Worm (Caenorhabditis elegans) whole organism, L3 larva: ENCODE measurements around the gene ZK792.1.

Source experiments
- R02D3.7 ChIP-seq: fragments of 150-350 bp; optimal IDR thresholded peaks from 2 replicates; lab custom pipeline; 2014; ENCODE audit warnings: missing biosample characterization, missing genetic modification characterization
- aly-2 ChIP-seq: fragments of 150-350 bp; optimal IDR thresholded peaks from 2 replicates; lab custom pipeline; 2014; ENCODE audit warnings: missing biosample characterization, missing genetic modification characterization
- ama-1 ChIP-seq: fragments of 150-350 bp; optimal IDR thresholded peaks from 2 replicates; lab custom pipeline; 2018
- ceh-16 ChIP-seq: sonication (generic microtip); optimal IDR thresholded peaks from 2 replicates; lab custom pipeline; 2017; ENCODE audit warnings: missing biosample characterization, missing genetic modification characterization
- daf-12 ChIP-seq: fragments of 150-350 bp; optimal IDR thresholded peaks from 2 replicates; lab custom pipeline; 2014; ENCODE audit warnings: missing biosample characterization, missing genetic modification reagents, missing genetic modification characterization
- egl-27 ChIP-seq: sonication (generic microtip); optimal IDR thresholded peaks from 4 replicates; lab custom pipeline; 2017; ENCODE audit warnings: missing biosample characterization, missing genetic modification reagents, missing genetic modification characterization
- elt-3 ChIP-seq, 3 experiments: fragments of 150-350 bp in 1 of 3; sonication (generic microtip) in 2 of 3; optimal IDR thresholded peaks; 2 replicates in 2 of 3; 4 replicates in 1 of 3; lab custom pipeline; 2014 to 2017; ENCODE audit warnings: missing biosample characterization in 3 of 3, missing genetic modification characterization in 3 of 3
- fkh-10 ChIP-seq: sonication (generic microtip); optimal IDR thresholded peaks from 2 replicates; lab custom pipeline; 2017; ENCODE audit warnings: missing biosample characterization, missing genetic modification reagents, missing genetic modification characterization
- fkh-2 ChIP-seq: fragments of 150-350 bp; optimal IDR thresholded peaks from 2 replicates; lab custom pipeline; 2014; ENCODE audit warnings: missing biosample characterization, missing genetic modification reagents, missing genetic modification characterization
- fos-1 ChIP-seq: fragments of 150-350 bp; optimal IDR thresholded peaks from 2 replicates; lab custom pipeline; 2014; ENCODE audit warnings: missing biosample characterization, missing genetic modification characterization
- hmg-11 ChIP-seq: sonication (generic microtip); optimal IDR thresholded peaks from 2 replicates; lab custom pipeline; 2016; ENCODE audit warnings: missing genetic modification characterization, missing compliant biosample characterization
- jun-1 ChIP-seq: fragments of 150-350 bp; optimal IDR thresholded peaks from 2 replicates; lab custom pipeline; 2014; ENCODE audit warnings: missing biosample characterization, missing genetic modification reagents, missing genetic modification characterization
- lin-15B ChIP-seq: fragments of 150-350 bp; optimal IDR thresholded peaks from 2 replicates; lab custom pipeline; 2014; ENCODE audit warnings: missing biosample characterization, missing genetic modification characterization
- lin-39 ChIP-seq: fragments of 150-350 bp; optimal IDR thresholded peaks from 2 replicates; lab custom pipeline; 2018; ENCODE audit warnings: missing biosample characterization, missing genetic modification reagents, missing genetic modification characterization
- lsy-12 ChIP-seq: sonication (generic microtip); optimal IDR thresholded peaks from 2 replicates; lab custom pipeline; 2016; ENCODE audit warnings: mild to moderate bottlenecking, missing genetic modification characterization, missing compliant biosample characterization
- mdl-1 ChIP-seq: fragments of 150-350 bp; optimal IDR thresholded peaks from 2 replicates; lab custom pipeline; 2014; ENCODE audit warnings: missing biosample characterization, missing genetic modification characterization
- mml-1 ChIP-seq: fragments of 150-350 bp; sonication (generic microtip); optimal IDR thresholded peaks from 3 replicates; lab custom pipeline; 2014; ENCODE audit warnings: missing biosample characterization, missing genetic modification characterization
- nfya-1 ChIP-seq: sonication (generic microtip); optimal IDR thresholded peaks from 2 replicates; lab custom pipeline; 2017; ENCODE audit warnings: missing genetic modification characterization, mild to moderate bottlenecking, missing compliant biosample characterization, antibody characterized with exemption, moderate library complexity; ENCODE audit not compliant: insufficient read depth
- nhr-11 ChIP-seq: fragments of 150-350 bp; optimal IDR thresholded peaks from 2 replicates; lab custom pipeline; 2014; ENCODE audit warnings: missing biosample characterization, missing genetic modification characterization
- nhr-23 ChIP-seq: fragments of 150-350 bp; optimal IDR thresholded peaks from 2 replicates; lab custom pipeline; 2014; ENCODE audit warnings: missing biosample characterization, missing genetic modification reagents, missing genetic modification characterization
- nhr-237 ChIP-seq: fragments of 150-350 bp; optimal IDR thresholded peaks from 2 replicates; lab custom pipeline; 2014; ENCODE audit warnings: missing biosample characterization, missing genetic modification characterization
- nhr-25 ChIP-seq: sonication (generic microtip); optimal IDR thresholded peaks from 2 replicates; lab custom pipeline; 2017; ENCODE audit warnings: missing biosample characterization, missing genetic modification characterization
- nhr-76 ChIP-seq: fragments of 150-350 bp; sonication (generic microtip); optimal IDR thresholded peaks from 5 replicates; lab custom pipeline; 2014; ENCODE audit warnings: missing biosample characterization, missing genetic modification characterization
- nhr-77 ChIP-seq: fragments of 150-350 bp; optimal IDR thresholded peaks from 2 replicates; lab custom pipeline; 2014; ENCODE audit warnings: missing biosample characterization, missing genetic modification characterization
- pha-4 ChIP-seq: fragments of 150-350 bp; optimal IDR thresholded peaks from 2 replicates; lab custom pipeline; 2014; ENCODE audit warnings: missing biosample characterization, missing genetic modification reagents, missing genetic modification characterization
- sea-2 ChIP-seq: fragments of 150-350 bp; sonication (generic microtip); optimal IDR thresholded peaks from 4 replicates; lab custom pipeline; 2014; ENCODE audit warnings: missing biosample characterization, missing genetic modification reagents, missing genetic modification characterization
- snpc-4 ChIP-seq: fragments of 150-350 bp; optimal IDR thresholded peaks from 2 replicates; lab custom pipeline; 2014; ENCODE audit warnings: missing biosample characterization, missing genetic modification characterization
- unc-62 ChIP-seq: fragments of 150-350 bp; sonication (generic microtip); optimal IDR thresholded peaks from 4 replicates; lab custom pipeline; 2014; ENCODE audit warnings: missing biosample characterization, missing genetic modification reagents, missing genetic modification characterization
- ztf-11 ChIP-seq: fragments of 150-350 bp; optimal IDR thresholded peaks from 2 replicates; lab custom pipeline; 2014; ENCODE audit warnings: missing biosample characterization, missing genetic modification characterization

The ZK792.1 gene

DNA sequence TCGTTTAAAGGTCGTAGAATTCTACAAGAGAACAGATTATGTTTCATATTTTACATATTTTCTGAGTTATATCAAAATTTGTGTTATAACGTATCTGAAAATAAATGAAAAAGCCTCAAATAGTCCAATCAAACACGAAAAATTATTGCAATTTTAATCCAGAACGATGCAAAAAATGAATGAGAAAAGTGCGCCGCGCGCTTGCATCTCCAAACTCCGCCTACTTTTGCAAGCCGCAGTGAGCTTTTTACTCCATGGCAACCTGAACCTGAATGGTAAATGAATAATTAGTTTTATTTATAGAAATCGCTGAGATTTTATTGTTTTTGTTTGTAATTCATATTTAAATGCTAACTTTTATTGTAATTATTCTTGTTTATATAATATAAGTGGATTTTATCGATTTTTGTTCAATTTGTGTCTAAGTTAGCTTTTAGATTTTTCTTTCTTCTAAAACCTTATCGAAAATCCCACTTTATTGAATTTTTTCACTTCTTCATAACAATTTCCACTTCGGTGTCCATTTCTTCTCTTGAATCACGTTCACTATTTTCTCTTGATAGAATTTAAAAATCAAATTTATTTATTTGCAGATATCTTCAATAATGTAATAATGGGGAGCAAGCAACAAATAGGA is 3.4 kb upstream of the ZK792.1 start, which contains the start of gene ZK809.5:
ZK809.5 (plus strand) TSS at position 587 of the 637 bp plus-strand sequence.
- TF ChIP-seq lsy-12 (tag; lab: Kevin White, UChicago): no peak
- peak; percentile 20 for TF ChIP-seq nfya-1
- peak; percentile 34 for TF ChIP-seq hmg-11
- TF ChIP-seq nhr-77 (tag; lab: Kevin White, UChicago): no peak
- no peak for TF ChIP-seq sea-2
- TF ChIP-seq nhr-25 (tag; lab: Kevin White, UChicago): no peak
- TF ChIP-seq ztf-11 (tag; lab: Kevin White, UChicago): no peak
- no peak for TF ChIP-seq aly-2 (tag; lab: Kevin White, UChicago)
- TF ChIP-seq fos-1: no peak
- no peak for TF ChIP-seq snpc-4 (tag; lab: Kevin White, UChicago)

DNA sequence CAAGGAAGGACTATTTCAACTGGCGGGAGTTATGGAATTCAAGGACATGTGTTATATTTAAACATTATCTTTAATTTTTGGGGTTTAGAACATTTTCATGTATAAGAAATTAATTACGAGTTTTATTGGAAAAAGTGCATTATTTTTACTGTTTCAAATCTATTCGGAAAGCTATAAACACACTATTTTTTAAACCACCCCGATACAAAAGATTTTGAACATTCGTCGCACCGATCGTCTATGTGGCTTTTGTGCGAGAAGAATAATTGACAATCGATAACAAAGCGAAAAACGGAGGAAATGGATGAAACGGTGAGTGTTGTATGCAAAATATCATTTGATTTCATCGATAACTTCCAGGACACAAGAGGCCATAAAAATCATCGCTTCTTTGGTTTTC is 5.4 kb downstream of the ZK792.1 start, which contains the start of gene ZK809.9:
ZK809.9 (plus strand) TSS at position 301 of the 400 bp plus-strand sequence.
- no peak for TF ChIP-seq R02D3.7 (tag; lab: Kevin White, UChicago)
- no peak for TF ChIP-seq lsy-12 (tag; lab: Kevin White, UChicago)
- TF ChIP-seq mdl-1 (tag; lab: Kevin White, UChicago): no peak
- no peak for TF ChIP-seq fkh-10
- no peak for TF ChIP-seq lin-15B (tag; lab: Kevin White, UChicago)
- TF ChIP-seq unc-62 (GFP tag; lab: Kevin White, UChicago): no peak
- no peak for TF ChIP-seq nhr-23 (tag; lab: Kevin White, UChicago)
- TF ChIP-seq daf-12 (tag; lab: Kevin White, UChicago): no peak
- no peak for TF ChIP-seq jun-1 (tag; lab: Kevin White, UChicago)
- no peak for TF ChIP-seq nhr-76 (tag; lab: Kevin White, UChicago)
- no peak for TF ChIP-seq aly-2 (tag; lab: Kevin White, UChicago)

DNA sequence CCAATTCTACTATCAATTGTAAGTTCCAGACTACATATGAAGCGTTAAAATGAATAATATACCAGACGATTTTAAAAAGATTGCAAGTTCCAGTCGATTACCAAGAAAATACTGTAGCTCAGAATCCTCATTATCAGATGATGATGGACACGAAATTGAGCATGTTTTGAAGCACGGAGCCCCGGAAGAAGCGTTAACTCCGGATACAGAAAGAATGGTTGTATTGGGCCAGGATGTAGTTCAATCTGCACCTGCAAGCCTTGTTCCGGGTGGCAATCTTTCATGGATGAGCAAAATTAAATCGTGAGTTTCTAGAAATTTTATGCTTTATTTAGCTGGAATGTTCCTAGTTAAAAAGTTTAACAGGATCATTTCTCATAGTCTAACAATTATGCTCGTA is 8.4 kb downstream of the ZK792.1 start, which contains the start of gene atg-4.2:
atg-4.2 (plus strand) TSS at position 24 of the 400 bp plus-strand sequence.
- TF ChIP-seq fkh-2 (tag; lab: Kevin White, UChicago) (no peak), pha-4 (tag; lab: Kevin White, UChicago) (no peak), ama-1 (lab: Kevin White, UChicago) (no peak)
- TF ChIP-seq, all 47 proteins: peak for 0

DNA sequence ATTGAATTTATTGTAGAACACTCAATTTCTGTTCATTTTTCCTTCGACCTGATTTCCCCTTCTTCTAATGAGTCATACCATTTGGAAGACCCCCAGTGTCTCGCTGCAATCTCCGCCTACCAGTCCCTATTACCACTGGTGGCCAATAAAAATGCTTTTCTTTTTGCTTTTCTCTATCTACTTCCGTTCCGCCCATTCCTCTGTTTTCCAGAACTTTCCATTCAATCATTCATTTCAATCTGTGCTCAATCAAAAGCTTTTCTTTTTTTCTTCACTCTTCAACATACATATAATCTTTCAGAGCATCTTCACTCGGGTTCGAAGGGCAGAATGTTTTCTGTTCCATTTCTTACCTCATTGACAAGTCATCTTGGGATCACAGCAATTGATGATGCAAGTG is 13.9 kb downstream of the ZK792.1 start, which contains the start of gene inx-8:
inx-8 (plus strand) TSS at position 301 of the 400 bp plus-strand sequence.
- TF ChIP-seq mml-1 (tag; lab: Kevin White, UChicago): no peak
- TF ChIP-seq ceh-16 (tag; lab: Kevin White, UChicago): no peak
- TF ChIP-seq nfya-1: no peak
- no peak for TF ChIP-seq nhr-237 (tag; lab: Kevin White, UChicago)
- TF ChIP-seq nhr-23 (tag; lab: Kevin White, UChicago): no peak
- no peak for TF ChIP-seq snpc-4 (tag; lab: Kevin White, UChicago)

DNA sequence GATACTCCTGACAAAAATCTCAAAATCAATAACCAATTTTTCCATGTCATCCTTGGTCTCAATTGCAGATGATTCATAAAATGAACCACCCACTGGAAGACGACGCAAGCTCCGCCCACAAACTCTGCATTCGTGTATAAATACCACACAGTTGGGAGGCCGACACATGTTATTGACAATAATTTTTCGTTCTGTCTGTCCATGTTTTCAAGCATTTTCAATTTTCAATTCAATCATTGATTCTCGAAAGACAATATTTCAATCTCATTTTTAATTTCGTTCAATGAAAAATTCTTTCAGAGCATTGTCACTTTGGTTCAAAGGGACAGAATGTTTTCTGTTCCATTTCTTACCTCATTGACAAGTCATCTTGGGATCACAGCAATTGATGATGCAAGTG is 16.4 kb downstream of the ZK792.1 start, which contains the start of gene inx-9:
inx-9 (plus strand) TSS at position 301 of the 400 bp plus-strand sequence.
- TF ChIP-seq fos-1 (no peak), snpc-4 (tag; lab: Kevin White, UChicago) (no peak), egl-27 (tag; lab: Kevin White, UChicago) (no peak), nhr-11 (tag; lab: Kevin White, UChicago) (no peak), ama-1 (lab: Kevin White, UChicago) (no peak), elt-3 (tag; optimal IDR thresholded peaks at IDR 0.05; lab: Kevin White, UChicago) (no peak), lin-39 (no peak), jun-1 (tag; lab: Kevin White, UChicago) (no peak)
- TF ChIP-seq, all 47 proteins: peak for 0

DNA sequence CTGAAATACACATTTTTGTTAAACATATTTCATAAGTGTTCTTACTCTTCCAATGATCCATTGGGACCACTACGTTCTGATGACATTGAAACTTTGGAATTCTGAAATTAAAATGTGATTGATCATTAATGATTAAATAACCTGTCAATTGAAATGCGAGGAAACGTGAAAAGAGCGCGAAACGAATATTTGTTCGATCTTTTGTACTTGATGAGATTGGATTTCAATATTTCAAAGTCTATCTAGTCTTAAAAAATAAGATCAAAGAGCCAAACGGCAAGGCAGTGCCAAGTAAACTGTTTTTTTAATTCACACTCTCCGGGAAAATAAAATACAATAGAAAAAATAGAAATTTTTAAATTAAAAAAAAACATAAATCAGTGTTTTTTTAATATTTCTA is 22.3 kb downstream of the ZK792.1 start, which contains the start of gene ZK792.4:
ZK792.4 (minus strand) TSS at position 101 of the 400 bp plus-strand sequence.
- TF ChIP-seq ceh-16 (tag; lab: Kevin White, UChicago) (no peak), unc-62 (GFP tag; lab: Kevin White, UChicago) (no peak), egl-27 (tag; lab: Kevin White, UChicago) (no peak)
